Fruit fly (Drosophila melanogaster) ovary, adult (tissue): ENCODE measurements around the gene Ugt304A1.
A peak's percentile ranks its signal among the peaks of the same experiment; 100 is the strongest.

ENCODE experiments used
- CG17801 ChIP-seq: fragments of 200-800 bp; optimal IDR thresholded peaks from 2 replicates; lab custom pipeline; 2019; ENCODE audit warnings: missing biosample characterization, mild to moderate bottlenecking, missing genetic modification characterization, moderate library complexity; ENCODE audit not compliant: partially characterized antibody

Gene Ugt304A1

dm6 chr3R:11154576-11155113, 20.6 kb downstream of the Ugt304A1 start, which contains the start of gene Ugt302E1:
TSS of gene Ugt302E1 (plus strand) at chr3R:11154626.
- no peak for TF ChIP-seq CG17801

dm6 chr3R:11153799-11154273, 21.4 kb downstream of the Ugt304A1 start, which contains the start of gene Ugt302K1:
TSS of gene Ugt302K1 (minus strand) at chr3R:11153849.
- peak; percentile 37 for TF ChIP-seq CG17801

- TF ChIP-seq CG17801: no peak
These were observed 30.1 kb downstream of the Ugt304A1 start, which contains the start of gene CheA86a for dm6 chr3R:11145135-11145534. TSS of gene CheA86a (minus strand) at chr3R:11145235.

- no peak for TF ChIP-seq CG17801
These were observed 38.3 kb downstream of the Ugt304A1 start, which contains the start of gene mAcon2 for dm6 chr3R:11136877-11137276. TSS of gene mAcon2 (plus strand) at chr3R:11137177.

- TF ChIP-seq CG17801: no peak
These were observed 47.0 kb downstream of the Ugt304A1 start, which contains the start of gene Ugt35C1 for dm6 chr3R:11128116-11128626. TSS of gene Ugt35C1 (minus strand) at chr3R:11128328.

dm6 chr3R:11126383-11126782, 48.8 kb downstream of the Ugt304A1 start:
- peak; percentile 9 for TF ChIP-seq CG17801
